Worm (Caenorhabditis elegans): Measurements from ENCODE around the gene hir-1.
A peak's percentile ranks its signal among the peaks of the same experiment; 100 is the strongest.

The hir-1 gene

DNA sequence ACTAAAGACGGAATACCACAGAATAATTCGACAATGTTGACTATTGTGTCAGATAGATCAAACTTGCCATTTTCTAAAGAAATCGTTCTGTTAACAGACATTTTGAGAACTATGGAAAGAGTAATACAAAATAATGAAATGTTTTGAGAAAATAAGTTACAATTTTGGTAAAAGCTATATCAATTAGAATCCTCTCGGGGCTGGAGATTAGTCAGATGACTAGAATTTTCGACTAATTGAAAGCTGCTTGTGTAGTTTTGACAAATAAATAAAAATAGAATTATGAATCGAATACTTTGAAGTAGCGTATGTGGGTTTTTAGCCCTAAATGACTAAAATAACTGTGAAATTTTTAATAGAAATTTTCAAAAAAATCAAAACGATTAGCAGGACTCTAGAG is 37.1 kb upstream of the hir-1 start, which contains the start of gene srg-65:
Gene srg-65, minus strand, starts transcription at position 101 of the 400 bp plus-strand sequence.
- TF ChIP-seq hmg-11 (tag; optimal IDR thresholded peaks at IDR 0.05) (no peak), elt-3 (tag; optimal IDR thresholded peaks at IDR 0.05) (no peak), elt-2 (tag; optimal IDR thresholded peaks at IDR 0.05) (no peak), tbx-2 (tag; optimal IDR thresholded peaks at IDR 0.05) (no peak), nhr-25 (tag; optimal IDR thresholded peaks at IDR 0.05) (no peak), pqm-1 (tag; optimal IDR thresholded peaks at IDR 0.05) (no peak), elt-1 (tag; optimal IDR thresholded peaks at IDR 0.05) (no peak), ceh-16 (tag; optimal IDR thresholded peaks at IDR 0.05) (no peak), nhr-237 (tag; optimal IDR thresholded peaks at IDR 0.05) (no peak), nhr-76 (tag; optimal IDR thresholded peaks at IDR 0.05) (no peak), nhr-23 (tag; optimal IDR thresholded peaks at IDR 0.05) (no peak), nfya-1 (tag; optimal IDR thresholded peaks at IDR 0.05; ENCODE audit: insufficient read depth) (no peak), ceh-28 (tag; optimal IDR thresholded peaks at IDR 0.05) (no peak)

DNA sequence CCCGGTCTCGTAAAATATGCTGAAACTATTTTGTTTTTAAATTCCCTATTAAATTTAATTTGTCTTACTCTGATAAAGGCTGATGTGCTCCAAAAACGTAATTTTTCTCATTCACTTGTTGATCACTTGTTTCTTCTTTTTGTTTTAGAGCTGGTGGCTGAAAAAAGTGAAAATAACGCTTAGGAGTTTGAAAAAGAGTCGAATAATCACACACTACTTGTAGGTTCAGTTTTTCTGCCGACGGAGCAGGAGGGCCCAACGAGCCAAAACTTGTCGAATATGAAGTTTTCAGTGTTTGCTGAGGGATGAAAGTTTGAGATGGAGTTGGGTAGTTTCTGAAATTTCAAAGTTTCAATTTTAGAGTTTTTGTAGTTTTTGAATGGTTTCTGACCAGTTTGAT is 34.8 kb upstream of the hir-1 start:
- TF ChIP-seq nhr-25 (tag; optimal IDR thresholded peaks at IDR 0.05) (no peak), ztf-4 (tag; optimal IDR thresholded peaks at IDR 0.05) (no peak), jun-1 (tag; optimal IDR thresholded peaks at IDR 0.05) (no peak), hmg-11 (tag; optimal IDR thresholded peaks at IDR 0.05) (no peak), nhr-237 (tag; optimal IDR thresholded peaks at IDR 0.05) (no peak), ceh-82 (tag; optimal IDR thresholded peaks at IDR 0.05) (no peak), R02D3.7 (tag; optimal IDR thresholded peaks at IDR 0.05) (no peak), pqm-1 (tag; optimal IDR thresholded peaks at IDR 0.05) (no peak), unc-39 (tag; optimal IDR thresholded peaks at IDR 0.05) (no peak), lin-39 (tag; optimal IDR thresholded peaks at IDR 0.05) (no peak), nhr-77 (tag; optimal IDR thresholded peaks at IDR 0.05) (no peak), nhr-43 (tag; optimal IDR thresholded peaks at IDR 0.05; ENCODE audit: poor library complexity, severe bottlenecking) (no peak), ceh-16 (tag; optimal IDR thresholded peaks at IDR 0.05) (no peak), egl-27 (tag; optimal IDR thresholded peaks at IDR 0.05) (no peak), nhr-12 (tag; optimal IDR thresholded peaks at IDR 0.05) (no peak), elt-3 (tag; optimal IDR thresholded peaks at IDR 0.05) (no peak), fos-1 (tag; optimal IDR thresholded peaks at IDR 0.05) (no peak)

DNA sequence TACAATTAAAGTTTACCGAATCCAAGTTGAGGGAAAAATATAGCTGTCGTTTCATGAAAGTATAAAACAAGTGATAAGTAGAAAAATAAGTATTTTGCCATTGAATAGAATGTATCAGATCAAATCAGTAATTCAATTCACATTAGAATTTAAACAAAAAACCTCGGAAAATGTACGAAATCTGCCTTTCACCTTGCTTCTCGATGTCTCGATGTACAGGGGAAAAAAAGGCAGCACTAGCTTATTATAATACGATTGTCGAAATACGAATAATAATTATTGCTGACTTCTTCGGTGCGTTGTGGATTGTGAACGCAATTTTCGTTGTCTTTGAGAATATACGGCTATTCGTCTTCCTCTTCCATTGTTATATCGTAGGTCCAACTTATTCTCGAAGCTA is 33.2 kb upstream of the hir-1 start, which contains the start of gene grl-18:
Gene grl-18, minus strand, starts transcription at position 101 of the 400 bp plus-strand sequence.
- TF ChIP-seq nhr-237 (tag; optimal IDR thresholded peaks at IDR 0.05), result no peak
- no peak for TF ChIP-seq skn-1 (tag; optimal IDR thresholded peaks at IDR 0.05)
- TF ChIP-seq fos-1 (tag; optimal IDR thresholded peaks at IDR 0.05), result no peak
- no peak for TF ChIP-seq nhr-12 (tag; optimal IDR thresholded peaks at IDR 0.05)
- TF ChIP-seq ceh-82 (tag; optimal IDR thresholded peaks at IDR 0.05), result no peak
- TF ChIP-seq aly-2 (tag; optimal IDR thresholded peaks at IDR 0.05), result no peak
- no peak for TF ChIP-seq nhr-28 (tag; optimal IDR thresholded peaks at IDR 0.05)
- no peak for TF ChIP-seq nhr-11 (tag; optimal IDR thresholded peaks at IDR 0.05)
- no peak for TF ChIP-seq daf-12 (tag; optimal IDR thresholded peaks at IDR 0.05)
- no peak for TF ChIP-seq R02D3.7 (tag; optimal IDR thresholded peaks at IDR 0.05)
- no peak for TF ChIP-seq ztf-11 (tag; optimal IDR thresholded peaks at IDR 0.05)
- TF ChIP-seq elt-2 (tag; optimal IDR thresholded peaks at IDR 0.05), result no peak
- TF ChIP-seq nhr-43 (tag; optimal IDR thresholded peaks at IDR 0.05; ENCODE audit: poor library complexity, severe bottlenecking), result no peak
- TF ChIP-seq mdl-1 (tag; optimal IDR thresholded peaks at IDR 0.05), result no peak
- no peak for TF ChIP-seq pha-4 (tag; optimal IDR thresholded peaks at IDR 0.05)
- no peak for TF ChIP-seq lin-39 (tag; optimal IDR thresholded peaks at IDR 0.05)
- TF ChIP-seq nhr-23 (tag; optimal IDR thresholded peaks at IDR 0.05), result no peak

DNA sequence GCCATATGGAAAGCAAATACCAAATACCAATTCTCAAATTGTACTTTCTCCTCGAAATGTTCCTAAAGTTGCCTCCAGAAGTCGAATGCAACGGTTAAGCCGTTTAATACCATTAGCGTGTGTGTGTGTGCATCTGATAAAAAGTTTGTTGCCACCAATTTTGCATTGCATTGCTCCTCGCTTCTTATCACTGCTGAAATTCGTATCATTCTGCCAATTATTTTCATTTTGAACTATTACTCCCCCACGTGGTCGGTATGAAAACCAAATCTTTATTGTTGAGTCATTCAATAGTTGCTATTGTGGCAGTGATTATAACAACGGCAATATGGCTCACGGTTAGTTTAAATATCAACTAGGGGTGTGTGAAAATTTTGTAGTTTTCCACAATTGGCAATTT is 31.7 kb upstream of the hir-1 start, which contains the start of gene T05C3.6:
Gene T05C3.6, plus strand, starts transcription at position 241 of the 400 bp plus-strand sequence.
- no peak for TF ChIP-seq skn-1 (tag; optimal IDR thresholded peaks at IDR 0.05)
- peak; percentile 87 for TF ChIP-seq elt-2 (tag; optimal IDR thresholded peaks at IDR 0.05)
- no peak for TF ChIP-seq fos-1 (tag; optimal IDR thresholded peaks at IDR 0.05)
- no peak for TF ChIP-seq ZK546.5 (tag; optimal IDR thresholded peaks at IDR 0.05)
- TF ChIP-seq pqm-1 (tag; optimal IDR thresholded peaks at IDR 0.05), result peak; percentile 90
- peak; percentile 8 for TF ChIP-seq jun-1 (tag; optimal IDR thresholded peaks at IDR 0.05)
- TF ChIP-seq mdl-1 (tag; optimal IDR thresholded peaks at IDR 0.05), result peak; percentile 30

DNA sequence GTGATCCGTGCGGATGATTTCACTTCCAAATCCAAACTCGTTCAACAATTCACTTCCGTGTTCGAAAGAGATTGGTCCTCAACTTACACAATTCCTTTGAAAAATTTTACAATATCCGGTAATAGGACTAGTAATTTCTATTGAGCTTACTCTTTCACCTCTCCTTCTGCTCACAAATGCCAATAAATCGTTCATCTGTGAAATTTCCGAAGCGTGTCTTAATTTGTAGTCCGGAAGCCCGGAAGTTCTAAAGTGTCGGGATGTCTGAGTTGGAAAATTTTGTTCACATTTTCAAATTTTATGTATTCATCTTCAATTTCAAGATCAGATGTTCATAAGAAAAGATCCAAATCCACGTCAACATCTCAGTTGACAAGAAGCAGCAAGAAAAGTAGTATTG is 28.5 kb upstream of the hir-1 start, which contains the start of gene T05C3.2:
Gene T05C3.2, plus strand, starts transcription at position 301 of the 400 bp plus-strand sequence.
- TF ChIP-seq hmg-11 (tag; optimal IDR thresholded peaks at IDR 0.05) (no peak), ama-1 (optimal IDR thresholded peaks at IDR 0.05) (no peak), aly-2 (tag; optimal IDR thresholded peaks at IDR 0.05) (no peak), fkh-2 (tag; optimal IDR thresholded peaks at IDR 0.05) (no peak), mml-1 (tag; optimal IDR thresholded peaks at IDR 0.05) (no peak), pha-4 (tag; optimal IDR thresholded peaks at IDR 0.05) (no peak), mdl-1 (tag; optimal IDR thresholded peaks at IDR 0.05) (no peak), fos-1 (tag; optimal IDR thresholded peaks at IDR 0.05) (no peak), eor-1 (tag; optimal IDR thresholded peaks at IDR 0.05) (no peak), snpc-4 (tag; optimal IDR thresholded peaks at IDR 0.05) (no peak), fkh-10 (GFP tag; optimal IDR thresholded peaks at IDR 0.05) (no peak), elt-2 (tag; optimal IDR thresholded peaks at IDR 0.05) (no peak), elt-3 (tag; optimal IDR thresholded peaks at IDR 0.05) (no peak), nhr-11 (tag; optimal IDR thresholded peaks at IDR 0.05) (no peak), unc-39 (tag; optimal IDR thresholded peaks at IDR 0.05) (no peak)

Data from whole organism, L3 larva.